Worm (Caenorhabditis elegans): ENCODE measurements around the gene T19H12.15.

DNA sequence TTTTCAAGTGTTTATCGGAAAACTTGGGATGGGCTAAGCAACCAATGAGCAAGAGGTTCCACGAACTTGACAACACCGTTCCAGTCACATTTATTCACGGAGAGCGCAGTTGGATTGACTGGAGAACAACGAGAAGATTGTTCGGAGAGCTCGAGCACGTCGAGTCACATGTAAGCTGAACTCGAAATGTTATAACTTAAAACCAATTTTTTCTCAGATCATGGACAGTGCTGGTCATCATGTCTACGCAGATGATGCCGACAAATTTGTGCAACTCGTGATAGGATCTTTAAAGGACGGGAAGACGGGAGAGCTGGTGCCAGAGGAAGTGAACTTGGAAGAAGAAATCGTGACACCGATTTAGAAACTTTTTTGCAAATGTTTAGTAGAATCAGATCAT is 32.6 kb downstream of the T19H12.15 start:
- TF ChIP-seq pha-4 (tag; optimal IDR thresholded peaks at IDR 0.05), result no peak
- TF ChIP-seq cebp-1 (GFP tag; IDR thresholded peaks at IDR 0.05), result no peak
- no peak for TF ChIP-seq cebp-1 (tag; optimal IDR thresholded peaks at IDR 0.05)
- TF ChIP-seq dpl-1 (GFP tag; optimal IDR thresholded peaks at IDR 0.05), result no peak
- no peak for TF ChIP-seq snpc-1.3 (tag; optimal IDR thresholded peaks at IDR 0.05; ENCODE audit: insufficient read depth)
